Worm (Caenorhabditis elegans) whole organism, midembryonic: ENCODE results near the gene K11H12.9.

ENCODE experiments used
- ref-1 ChIP-seq: fragments of 200-800 bp; sonication (Bioruptor generic); conservative IDR thresholded peaks from 2 replicates; pipeline ENCODE4 v1.3.6; 2022; ENCODE audit warnings: missing genetic modification reagents, missing genetic modification characterization, missing compliant biosample characterization
- ztf-29 ChIP-seq: fragments of 200-800 bp; sonication (Bioruptor generic); IDR thresholded peaks from 2 replicates; pipeline ENCODE4 v1.3.6; 2022; ENCODE audit warnings: missing genetic modification reagents, missing genetic modification characterization, missing compliant biosample characterization

ce11 chrIV:682726-683340 is 33.4 kb downstream of the K11H12.9 start:
- TF ChIP-seq ref-1 (GFP tag; lab: Robert Waterston, UW), result peak; percentile 75
- TF ChIP-seq ztf-29 (GFP tag; lab: Robert Waterston, UW), result peak; percentile 79
